Worm (Caenorhabditis elegans) whole organism, L1 larva: Measurements from ENCODE around the gene K05B2.4.

Experiments
- C04F5.9 ChIP-seq: sonication (generic microtip); optimal IDR thresholded peaks from 2 replicates; lab custom pipeline; 2016; ENCODE audit warnings: missing genetic modification characterization, missing compliant biosample characterization
- C34B4.2 ChIP-seq: sonication (generic microtip); optimal IDR thresholded peaks from 2 replicates; lab custom pipeline; 2017; ENCODE audit warnings: mild to moderate bottlenecking, missing genetic modification characterization, missing compliant biosample characterization
- F16B12.6 ChIP-seq: fragments of 150-350 bp; optimal IDR thresholded peaks from 2 replicates; lab custom pipeline; 2014; ENCODE audit warnings: missing biosample characterization, missing genetic modification characterization
- aha-1 ChIP-seq: fragments of 150-350 bp; optimal IDR thresholded peaks from 2 replicates; lab custom pipeline; 2014; ENCODE audit warnings: missing biosample characterization, missing genetic modification characterization
- ama-1 ChIP-seq: fragments of 150-350 bp; optimal IDR thresholded peaks from 2 replicates; lab custom pipeline; 2014
- blmp-1 ChIP-seq: fragments of 150-350 bp; optimal IDR thresholded peaks from 2 replicates; lab custom pipeline; 2014; ENCODE audit warnings: missing biosample characterization, missing genetic modification characterization
- ceh-63 ChIP-seq: fragments of 200-800 bp; sonication (Bioruptor generic); optimal IDR thresholded peaks from 2 replicates; lab custom pipeline; 2018; ENCODE audit warnings: mild to moderate bottlenecking, missing genetic modification characterization, missing compliant biosample characterization
- ceh-82 ChIP-seq, 3 experiments: fragments of 150-350 bp in 1 of 3; sonication (generic microtip) in 2 of 3; optimal IDR thresholded peaks; 2 replicates each; lab custom pipeline; 2014 to 2017; ENCODE audit warnings: missing biosample characterization in 3 of 3, missing genetic modification characterization in 3 of 3
- efl-1 ChIP-seq, 4 experiments: fragments of 150-350 bp; optimal IDR thresholded peaks in 3 of 4; peaks in 1 of 4; 1 replicate in 1 of 4; 2 replicates in 3 of 4; lab custom pipeline; 2014; ENCODE audit warnings: missing biosample characterization in 2 of 4, missing genetic modification characterization in 2 of 4, missing genetic modification reagents in 2 of 4
- efl-3 ChIP-seq: fragments of 200-800 bp; sonication (Bioruptor generic); optimal IDR thresholded peaks from 2 replicates; lab custom pipeline; 2018; ENCODE audit warnings: mild to moderate bottlenecking, missing genetic modification characterization, missing compliant biosample characterization
- elt-3 ChIP-seq, 6 experiments: fragments of 150-350 bp in 1 of 6; sonication (generic microtip); optimal IDR thresholded peaks; 2 replicates each; lab custom pipeline; 2017 to 2018; ENCODE audit warnings: missing biosample characterization in 6 of 6, missing genetic modification characterization in 6 of 6, inconsistent platforms in 1 of 6
- grh-1 ChIP-seq: fragments of 200-800 bp; sonication (Bioruptor generic); IDR thresholded peaks from 2 replicates; pipeline ENCODE4 v1.3.6; 2022; ENCODE audit warnings: missing genetic modification reagents, missing genetic modification characterization, missing compliant biosample characterization
- hlh-17 ChIP-seq: fragments of 200-800 bp; sonication (Bioruptor generic); optimal IDR thresholded peaks from 2 replicates; lab custom pipeline; 2018; ENCODE audit warnings: missing genetic modification characterization, mild to moderate bottlenecking, missing compliant biosample characterization, moderate library complexity, borderline replicate concordance
- hlh-4 ChIP-seq: sonication (generic microtip); optimal IDR thresholded peaks from 2 replicates; lab custom pipeline; 2016; ENCODE audit warnings: mild to moderate bottlenecking, missing genetic modification characterization, missing compliant biosample characterization
- isw-1 ChIP-seq: fragments of 200-800 bp; sonication (Bioruptor generic); IDR thresholded peaks from 2 replicates; pipeline ENCODE4 v1.3.6; 2022; ENCODE audit warnings: missing genetic modification characterization, missing compliant biosample characterization
- jun-1 ChIP-seq: fragments of 150-350 bp; optimal IDR thresholded peaks from 2 replicates; lab custom pipeline; 2014; ENCODE audit warnings: missing biosample characterization, missing genetic modification reagents, missing genetic modification characterization
- lin-14 ChIP-seq: fragments of 200-800 bp; sonication (Bioruptor generic); optimal IDR thresholded peaks from 2 replicates; lab custom pipeline; 2018; ENCODE audit warnings: mild to moderate bottlenecking, missing genetic modification characterization, moderate library complexity, missing compliant biosample characterization
- lin-15B ChIP-seq: fragments of 150-350 bp; sonication (generic microtip); optimal IDR thresholded peaks from 3 replicates; lab custom pipeline; 2014; ENCODE audit warnings: missing biosample characterization, missing genetic modification characterization
- mab-9 ChIP-seq: fragments of 200-800 bp; sonication (Bioruptor generic); IDR thresholded peaks from 2 replicates; pipeline ENCODE4 v1.3.6; 2022; ENCODE audit warnings: missing genetic modification reagents, missing genetic modification characterization, missing compliant biosample characterization
- mdl-1 ChIP-seq, 2 experiments: fragments of 150-350 bp; optimal IDR thresholded peaks; 2 replicates each; lab custom pipeline; 2014 to 2017; ENCODE audit warnings: missing biosample characterization in 2 of 2, missing genetic modification characterization in 2 of 2, inconsistent platforms in 1 of 2
- mep-1 ChIP-seq: fragments of 150-350 bp; optimal IDR thresholded peaks from 2 replicates; lab custom pipeline; 2014; ENCODE audit warnings: missing biosample characterization, missing genetic modification characterization
- nhr-20 ChIP-seq: sonication (generic microtip); optimal IDR thresholded peaks from 2 replicates; lab custom pipeline; 2016; ENCODE audit warnings: mild to moderate bottlenecking, missing genetic modification characterization, missing compliant biosample characterization
- nhr-76 ChIP-seq: sonication (generic microtip); optimal IDR thresholded peaks from 2 replicates; lab custom pipeline; 2017; ENCODE audit warnings: missing biosample characterization, missing genetic modification characterization
- nhr-77 ChIP-seq: fragments of 150-350 bp; optimal IDR thresholded peaks from 2 replicates; lab custom pipeline; 2014; ENCODE audit warnings: missing biosample characterization, missing genetic modification characterization
- nhr-85 ChIP-seq: sonication (generic microtip); peaks from one replicate; lab custom pipeline; 2016; ENCODE audit warnings: missing genetic modification characterization, inconsistent platforms, missing compliant biosample characterization
- nhr-90 ChIP-seq: sonication (generic microtip); optimal IDR thresholded peaks from 2 replicates; lab custom pipeline; 2016; ENCODE audit warnings: mild to moderate bottlenecking, missing genetic modification characterization, missing compliant biosample characterization; ENCODE audit not compliant: poor library complexity
- pag-3 ChIP-seq: sonication (generic microtip); optimal IDR thresholded peaks from 2 replicates; lab custom pipeline; 2017; ENCODE audit warnings: missing genetic modification characterization, mild to moderate bottlenecking, missing compliant biosample characterization, antibody characterized with exemption, borderline replicate concordance; ENCODE audit not compliant: insufficient read depth
- pqm-1 ChIP-seq: sonication (generic microtip); optimal IDR thresholded peaks from 3 replicates; lab custom pipeline; 2017; ENCODE audit warnings: missing biosample characterization, missing genetic modification characterization
- rnt-1 ChIP-seq: sonication (generic microtip); optimal IDR thresholded peaks from 2 replicates; lab custom pipeline; 2016; ENCODE audit warnings: mild to moderate bottlenecking, missing genetic modification characterization, moderate library complexity, missing compliant biosample characterization
- skn-1 ChIP-seq: fragments of 150-350 bp; optimal IDR thresholded peaks from 2 replicates; lab custom pipeline; 2014; ENCODE audit warnings: missing biosample characterization, missing genetic modification characterization
- snpc-4 ChIP-seq: fragments of 150-350 bp; optimal IDR thresholded peaks from 2 replicates; lab custom pipeline; 2014; ENCODE audit warnings: missing biosample characterization, missing genetic modification characterization
- snu-23 ChIP-seq: sonication (generic microtip); optimal IDR thresholded peaks from 2 replicates; lab custom pipeline; 2016; ENCODE audit warnings: missing genetic modification characterization, missing compliant biosample characterization
- sox-4 ChIP-seq: sonication (generic microtip); optimal IDR thresholded peaks from 2 replicates; lab custom pipeline; 2016; ENCODE audit warnings: missing genetic modification characterization, missing compliant biosample characterization
- sptf-1 ChIP-seq: fragments of 150-350 bp; optimal IDR thresholded peaks from 2 replicates; lab custom pipeline; 2014; ENCODE audit warnings: missing biosample characterization, missing genetic modification characterization
- sup-37 ChIP-seq: fragments of 200-800 bp; sonication (Bioruptor generic); optimal IDR thresholded peaks from 2 replicates; lab custom pipeline; 2018; ENCODE audit warnings: mild to moderate bottlenecking, missing genetic modification characterization, missing compliant biosample characterization
- swsn-7 ChIP-seq: sonication (generic microtip); optimal IDR thresholded peaks from 2 replicates; lab custom pipeline; 2016; ENCODE audit warnings: missing genetic modification characterization, missing compliant biosample characterization
- unc-30 ChIP-seq: sonication (generic microtip); optimal IDR thresholded peaks from 2 replicates; lab custom pipeline; 2017; ENCODE audit warnings: missing biosample characterization, missing genetic modification characterization
- unc-98 ChIP-seq: fragments of 200-800 bp; sonication (Bioruptor generic); IDR thresholded peaks from 2 replicates; pipeline ENCODE4 v1.3.6; 2022; ENCODE audit warnings: missing genetic modification characterization, missing compliant biosample characterization
- vab-15 ChIP-seq: sonication (generic microtip); optimal IDR thresholded peaks from 2 replicates; lab custom pipeline; 2017; ENCODE audit warnings: missing genotype, mild to moderate bottlenecking, missing genetic modification characterization, missing compliant biosample characterization
- xbp-1 ChIP-seq: sonication (generic microtip); optimal IDR thresholded peaks from 2 replicates; lab custom pipeline; 2016; ENCODE audit warnings: missing genetic modification characterization, missing compliant biosample characterization
- zip-4 ChIP-seq: fragments of 200-800 bp; sonication (Bioruptor generic); optimal IDR thresholded peaks from 2 replicates; lab custom pipeline; 2018; ENCODE audit warnings: mild to moderate bottlenecking, missing genetic modification characterization, moderate library complexity, missing compliant biosample characterization

The K05B2.4 gene

ce11 chrX:4885651-4886050 is 35.1 kb downstream of the K05B2.4 start, which contains the start of gene arrd-23:
Gene arrd-23 (plus strand): TSS chrX:4885951.
- no peak for TF ChIP-seq efl-1 (optimal IDR thresholded peaks at IDR 0.05; lab: Kevin White, UChicago)
- TF ChIP-seq efl-1 (GFP tag; optimal IDR thresholded peaks at IDR 0.05 in 1 of 2; lab: Kevin White, UChicago), result no peak
- no peak for TF ChIP-seq aha-1 (tag; lab: Kevin White, UChicago)
- no peak for TF ChIP-seq mep-1 (tag; lab: Kevin White, UChicago)
- TF ChIP-seq mdl-1 (tag; optimal IDR thresholded peaks at IDR 0.05; lab: Kevin White, UChicago), result no peak
- no peak for TF ChIP-seq snpc-4
- TF ChIP-seq sox-4 (tag; lab: Kevin White, UChicago), result no peak
- TF ChIP-seq nhr-20 (tag; lab: Kevin White, UChicago), result no peak
- no peak for TF ChIP-seq C34B4.2 (tag; lab: Kevin White, UChicago)
- TF ChIP-seq rnt-1, result no peak
- TF ChIP-seq elt-3 (tag; optimal IDR thresholded peaks at IDR 0.05; lab: Kevin White, UChicago), result no peak
- no peak for TF ChIP-seq isw-1
- TF ChIP-seq nhr-77 (tag; lab: Kevin White, UChicago), result no peak
- no peak for TF ChIP-seq swsn-7 (tag; lab: Kevin White, UChicago)
- no peak for TF ChIP-seq blmp-1 (tag; lab: Kevin White, UChicago)
- no peak for TF ChIP-seq pag-3 (tag; lab: Kevin White, UChicago)
- no peak for TF ChIP-seq ceh-82 (tag; optimal IDR thresholded peaks at IDR 0.05; lab: Kevin White, UChicago)
- TF ChIP-seq jun-1 (tag; lab: Kevin White, UChicago), result no peak

ce11 chrX:4881310-4881709 is 39.5 kb downstream of the K05B2.4 start:
- no peak for TF ChIP-seq lin-15B (tag; lab: Kevin White, UChicago)
- no peak for TF ChIP-seq jun-1 (tag; lab: Kevin White, UChicago)
- TF ChIP-seq unc-30 (tag; lab: Kevin White, UChicago), result no peak
- TF ChIP-seq unc-98, result no peak
- TF ChIP-seq mdl-1 (tag; optimal IDR thresholded peaks at IDR 0.05; lab: Kevin White, UChicago), result no peak
- TF ChIP-seq efl-1 (optimal IDR thresholded peaks at IDR 0.05; lab: Kevin White, UChicago), result no peak
- TF ChIP-seq efl-1 (GFP tag; optimal IDR thresholded peaks at IDR 0.05 in 1 of 2; lab: Kevin White, UChicago), result no peak
- TF ChIP-seq F16B12.6, result no peak
- TF ChIP-seq sptf-1 (tag; lab: Kevin White, UChicago), result no peak
- no peak for TF ChIP-seq efl-3 (GFP tag; lab: Kevin White, UChicago)
- no peak for TF ChIP-seq sup-37 (GFP tag; lab: Kevin White, UChicago)
- no peak for TF ChIP-seq lin-14 (GFP tag; lab: Kevin White, UChicago)
- no peak for TF ChIP-seq ama-1 (lab: Kevin White, UChicago)

- TF ChIP-seq nhr-85 (tag; lab: Kevin White, UChicago) (peak; percentile 19), mdl-1 (tag; optimal IDR thresholded peaks at IDR 0.05; lab: Kevin White, UChicago) (no peak)
- TF ChIP-seq, all 84 proteins: peak for 1
Measured at ce11 chrX:4879998-4880397, 40.8 kb downstream of the K05B2.4 start.

- TF ChIP-seq nhr-85 (tag; lab: Kevin White, UChicago) (peak; percentile 88), xbp-1 (tag; lab: Kevin White, UChicago) (no peak), hlh-4 (tag; lab: Kevin White, UChicago) (no peak), C04F5.9 (tag; lab: Kevin White, UChicago) (no peak), vab-15 (tag; lab: Kevin White, UChicago) (no peak), mep-1 (tag; lab: Kevin White, UChicago) (peak; percentile 36), grh-1 (GFP tag; lab: Robert Waterston, UW) (no peak), nhr-76 (tag; lab: Kevin White, UChicago) (no peak), blmp-1 (tag; lab: Kevin White, UChicago) (peak; percentile 79), hlh-17 (GFP tag; lab: Kevin White, UChicago) (no peak), elt-3 (tag; optimal IDR thresholded peaks at IDR 0.05; lab: Kevin White, UChicago) (peak in 1 of 6 experiments; percentile 3), zip-4 (no peak), sptf-1 (tag; lab: Kevin White, UChicago) (no peak), ceh-63 (GFP tag; lab: Kevin White, UChicago) (no peak), swsn-7 (tag; lab: Kevin White, UChicago) (no peak), mab-9 (GFP tag; lab: Robert Waterston, UW) (no peak), lin-14 (GFP tag; lab: Kevin White, UChicago) (peak; percentile 81), snu-23 (peak; percentile 12), pqm-1 (tag; lab: Kevin White, UChicago) (no peak), nhr-90 (tag; lab: Kevin White, UChicago) (peak; percentile 8), skn-1 (tag; lab: Kevin White, UChicago) (no peak)
Measured at ce11 chrX:4876904-4877303, 43.9 kb downstream of the K05B2.4 start, which contains the start of gene tsp-14. Gene tsp-14 (minus strand): TSS chrX:4876965.
